Worm (Caenorhabditis elegans) whole organism, L1 larva: ENCODE measurements around the gene nmur-1.
A peak's percentile ranks its signal among the peaks of the same experiment; 100 is the strongest.

Experiments
- C04F5.9 ChIP-seq: sonication (generic microtip); optimal IDR thresholded peaks from 2 replicates; lab custom pipeline; 2016; ENCODE audit warnings: missing genetic modification characterization, missing compliant biosample characterization
- C16A3.4 ChIP-seq: fragments of 150-350 bp; optimal IDR thresholded peaks from 2 replicates; lab custom pipeline; 2014; ENCODE audit warnings: missing biosample characterization, missing genetic modification characterization
- F16B12.6 ChIP-seq: fragments of 150-350 bp; optimal IDR thresholded peaks from 2 replicates; lab custom pipeline; 2014; ENCODE audit warnings: missing biosample characterization, missing genetic modification characterization
- ceh-90 ChIP-seq: sonication (generic microtip); optimal IDR thresholded peaks from 2 replicates; lab custom pipeline; 2016; ENCODE audit warnings: missing genetic modification characterization, missing compliant biosample characterization
- ces-1 ChIP-seq: fragments of 150-350 bp; optimal IDR thresholded peaks from 2 replicates; lab custom pipeline; 2014; ENCODE audit warnings: missing biosample characterization, missing genetic modification reagents, missing genetic modification characterization
- dpl-1 ChIP-seq, 3 experiments: fragments of 150-350 bp in 2 of 3; sonication (generic microtip) in 1 of 3; optimal IDR thresholded peaks; 2 replicates each; lab custom pipeline; 2014 to 2017; ENCODE audit warnings: missing biosample characterization in 3 of 3, missing genetic modification characterization in 3 of 3, missing genetic modification reagents in 3 of 3
- egl-13 ChIP-seq: sonication (generic microtip); optimal IDR thresholded peaks from 2 replicates; lab custom pipeline; 2016; ENCODE audit warnings: missing genotype, missing genetic modification reagents, missing genetic modification characterization, missing compliant biosample characterization
- elt-2 ChIP-seq: sonication (generic microtip); optimal IDR thresholded peaks from 2 replicates; lab custom pipeline; 2016; ENCODE audit warnings: missing genetic modification characterization, mild to moderate bottlenecking, inconsistent platforms, missing compliant biosample characterization, missing genetic modification reagents
- fkh-10 ChIP-seq: sonication (generic microtip); optimal IDR thresholded peaks from 2 replicates; lab custom pipeline; 2017; ENCODE audit warnings: missing biosample characterization, missing genetic modification reagents, missing genetic modification characterization
- fkh-8 ChIP-seq: sonication (generic microtip); optimal IDR thresholded peaks from 2 replicates; lab custom pipeline; 2016; ENCODE audit warnings: mild to moderate bottlenecking, missing genetic modification characterization, missing compliant biosample characterization
- fos-1 ChIP-seq: fragments of 150-350 bp; optimal IDR thresholded peaks from 2 replicates; lab custom pipeline; 2014; ENCODE audit warnings: missing biosample characterization, missing genetic modification characterization
- hlh-4 ChIP-seq: sonication (generic microtip); optimal IDR thresholded peaks from 2 replicates; lab custom pipeline; 2016; ENCODE audit warnings: mild to moderate bottlenecking, missing genetic modification characterization, missing compliant biosample characterization
- irx-1 ChIP-seq: sonication (generic microtip); optimal IDR thresholded peaks from 2 replicates; lab custom pipeline; 2016; ENCODE audit warnings: missing genetic modification characterization, missing compliant biosample characterization
- lin-14 ChIP-seq: fragments of 200-800 bp; sonication (Bioruptor generic); optimal IDR thresholded peaks from 2 replicates; lab custom pipeline; 2018; ENCODE audit warnings: mild to moderate bottlenecking, missing genetic modification characterization, moderate library complexity, missing compliant biosample characterization
- lin-15B ChIP-seq: fragments of 150-350 bp; sonication (generic microtip); optimal IDR thresholded peaks from 3 replicates; lab custom pipeline; 2014; ENCODE audit warnings: missing biosample characterization, missing genetic modification characterization
- lin-35 ChIP-seq, 2 experiments: fragments of 150-350 bp; optimal IDR thresholded peaks; 2 replicates each; lab custom pipeline; 2014; ENCODE audit warnings: missing biosample characterization in 2 of 2, missing genetic modification characterization in 2 of 2, missing genetic modification reagents in 2 of 2
- mab-9 ChIP-seq: fragments of 200-800 bp; sonication (Bioruptor generic); IDR thresholded peaks from 2 replicates; pipeline ENCODE4 v1.3.6; 2022; ENCODE audit warnings: missing genetic modification reagents, missing genetic modification characterization, missing compliant biosample characterization
- mdl-1 ChIP-seq, 2 experiments: fragments of 150-350 bp; optimal IDR thresholded peaks; 2 replicates each; lab custom pipeline; 2014 to 2017; ENCODE audit warnings: missing biosample characterization in 2 of 2, missing genetic modification characterization in 2 of 2, inconsistent platforms in 1 of 2
- mef-2 ChIP-seq: fragments of 150-350 bp; optimal IDR thresholded peaks from 2 replicates; lab custom pipeline; 2014; ENCODE audit warnings: missing biosample characterization, missing genetic modification characterization
- nhr-11 ChIP-seq: fragments of 150-350 bp; optimal IDR thresholded peaks from 2 replicates; lab custom pipeline; 2014; ENCODE audit warnings: missing biosample characterization, missing genetic modification characterization
- nhr-19 ChIP-seq: fragments of 200-800 bp; sonication (Bioruptor generic); conservative IDR thresholded peaks from 2 replicates; pipeline ENCODE4 v1.3.6; 2022; ENCODE audit warnings: missing genetic modification characterization, missing compliant biosample characterization
- nhr-47 ChIP-seq: sonication (generic microtip); optimal IDR thresholded peaks from 2 replicates; lab custom pipeline; 2016; ENCODE audit warnings: mild to moderate bottlenecking, missing genetic modification characterization, moderate library complexity, missing compliant biosample characterization
- nhr-85 ChIP-seq: sonication (generic microtip); peaks from one replicate; lab custom pipeline; 2016; ENCODE audit warnings: missing genetic modification characterization, inconsistent platforms, missing compliant biosample characterization
- pag-3 ChIP-seq: sonication (generic microtip); optimal IDR thresholded peaks from 2 replicates; lab custom pipeline; 2017; ENCODE audit warnings: missing genetic modification characterization, mild to moderate bottlenecking, missing compliant biosample characterization, antibody characterized with exemption, borderline replicate concordance; ENCODE audit not compliant: insufficient read depth
- pax-3 ChIP-seq: fragments of 200-800 bp; sonication (Bioruptor generic); optimal IDR thresholded peaks from 2 replicates; lab custom pipeline; 2018; ENCODE audit warnings: mild to moderate bottlenecking, missing genetic modification characterization, moderate library complexity, missing compliant biosample characterization
- rnt-1 ChIP-seq: sonication (generic microtip); optimal IDR thresholded peaks from 2 replicates; lab custom pipeline; 2016; ENCODE audit warnings: mild to moderate bottlenecking, missing genetic modification characterization, moderate library complexity, missing compliant biosample characterization
- skn-1 ChIP-seq: fragments of 150-350 bp; optimal IDR thresholded peaks from 2 replicates; lab custom pipeline; 2014; ENCODE audit warnings: missing biosample characterization, missing genetic modification characterization
- snpc-4 ChIP-seq: fragments of 150-350 bp; optimal IDR thresholded peaks from 2 replicates; lab custom pipeline; 2014; ENCODE audit warnings: missing biosample characterization, missing genetic modification characterization
- sptf-1 ChIP-seq: fragments of 150-350 bp; optimal IDR thresholded peaks from 2 replicates; lab custom pipeline; 2014; ENCODE audit warnings: missing biosample characterization, missing genetic modification characterization
- sup-37 ChIP-seq: fragments of 200-800 bp; sonication (Bioruptor generic); optimal IDR thresholded peaks from 2 replicates; lab custom pipeline; 2018; ENCODE audit warnings: mild to moderate bottlenecking, missing genetic modification characterization, missing compliant biosample characterization
- swsn-7 ChIP-seq: sonication (generic microtip); optimal IDR thresholded peaks from 2 replicates; lab custom pipeline; 2016; ENCODE audit warnings: missing genetic modification characterization, missing compliant biosample characterization
- tlp-1 ChIP-seq: fragments of 150-350 bp; optimal IDR thresholded peaks from 2 replicates; lab custom pipeline; 2014; ENCODE audit warnings: missing biosample characterization, missing genetic modification characterization
- unc-130 ChIP-seq: fragments of 150-350 bp; optimal IDR thresholded peaks from 2 replicates; lab custom pipeline; 2017; ENCODE audit warnings: missing biosample characterization, missing genetic modification characterization, inconsistent platforms
- unc-30 ChIP-seq: sonication (generic microtip); optimal IDR thresholded peaks from 2 replicates; lab custom pipeline; 2017; ENCODE audit warnings: missing biosample characterization, missing genetic modification characterization
- unc-62 ChIP-seq: fragments of 150-350 bp; optimal IDR thresholded peaks from 2 replicates; lab custom pipeline; 2014; ENCODE audit warnings: missing biosample characterization, missing genetic modification reagents, missing genetic modification characterization
- unc-98 ChIP-seq: fragments of 200-800 bp; sonication (Bioruptor generic); IDR thresholded peaks from 2 replicates; pipeline ENCODE4 v1.3.6; 2022; ENCODE audit warnings: missing genetic modification characterization, missing compliant biosample characterization
- zag-1 ChIP-seq: fragments of 150-350 bp; optimal IDR thresholded peaks from 2 replicates; lab custom pipeline; 2014; ENCODE audit warnings: missing biosample characterization, missing genetic modification characterization
- zip-4 ChIP-seq: fragments of 200-800 bp; sonication (Bioruptor generic); optimal IDR thresholded peaks from 2 replicates; lab custom pipeline; 2018; ENCODE audit warnings: mild to moderate bottlenecking, missing genetic modification characterization, moderate library complexity, missing compliant biosample characterization
- ztf-11 ChIP-seq, 2 experiments: sonication (generic microtip); optimal IDR thresholded peaks; 2 replicates each; lab custom pipeline; 2016 to 2017; ENCODE audit warnings: missing genetic modification characterization in 2 of 2, missing biosample characterization in 1 of 2, missing compliant biosample characterization in 1 of 2
- ztf-4 ChIP-seq: fragments of 150-350 bp; optimal IDR thresholded peaks from 2 replicates; lab custom pipeline; 2014; ENCODE audit warnings: missing biosample characterization, missing genetic modification characterization

nmur-1 gene

ce11 chrX:9010418-9010817 lies 29.6 kb downstream of the nmur-1 start, which contains the start of gene C24A3.9:
TSS of gene C24A3.9 (minus strand) at chrX:9010518.
- TF ChIP-seq nhr-47 (tag; lab: Kevin White, UChicago) = no peak
- no peak for TF ChIP-seq skn-1 (tag; lab: Kevin White, UChicago)
- no peak for TF ChIP-seq lin-35 (GFP tag; optimal IDR thresholded peaks at IDR 0.05; lab: Kevin White, UChicago)
- no peak for TF ChIP-seq F16B12.6
- no peak for TF ChIP-seq unc-130 (tag; lab: Kevin White, UChicago)
- TF ChIP-seq unc-62 (GFP tag; lab: Kevin White, UChicago) = no peak
- no peak for TF ChIP-seq zip-4 (GFP tag; lab: Kevin White, UChicago)
- TF ChIP-seq zag-1 (tag; lab: Kevin White, UChicago) = no peak
- no peak for TF ChIP-seq nhr-19 (GFP tag; lab: Robert Waterston, UW)
- TF ChIP-seq nhr-85 (tag; lab: Kevin White, UChicago) = no peak
- TF ChIP-seq mab-9 = no peak
- TF ChIP-seq snpc-4 (tag; lab: Kevin White, UChicago) = no peak
- TF ChIP-seq, all 84 proteins: peak for 0

DNA sequence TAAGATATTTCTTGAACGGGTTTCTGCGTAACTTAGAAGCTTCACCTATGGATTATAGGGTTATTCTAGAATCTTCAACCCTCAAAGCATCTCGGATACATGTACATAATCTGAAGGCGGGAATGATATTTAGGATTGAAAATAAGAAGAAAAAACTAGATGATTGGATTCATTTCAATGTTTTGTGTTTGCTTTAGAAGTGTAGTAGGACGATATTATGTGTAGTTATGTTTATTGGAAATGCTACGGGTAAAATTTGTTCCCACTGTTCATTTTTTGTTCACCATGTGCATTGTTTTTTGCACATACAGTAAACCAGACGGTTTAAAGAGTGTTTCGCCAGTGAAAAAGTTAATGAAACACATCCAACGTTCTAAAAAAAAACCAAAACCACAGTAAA lies 30.7 kb downstream of the nmur-1 start:
- TF ChIP-seq unc-30 (tag; lab: Kevin White, UChicago) = no peak
- no peak for TF ChIP-seq elt-2 (tag; lab: Kevin White, UChicago)
- TF ChIP-seq sptf-1 (tag; lab: Kevin White, UChicago) = no peak
- TF ChIP-seq skn-1 (tag; lab: Kevin White, UChicago) = no peak
- TF ChIP-seq ztf-4 (tag; lab: Kevin White, UChicago) = no peak
- no peak for TF ChIP-seq fos-1 (tag; lab: Kevin White, UChicago)
- TF ChIP-seq C04F5.9 (tag; lab: Kevin White, UChicago) = no peak
- TF ChIP-seq ces-1 = no peak
- no peak for TF ChIP-seq mef-2 (tag; lab: Kevin White, UChicago)
- no peak for TF ChIP-seq sup-37 (GFP tag; lab: Kevin White, UChicago)
- TF ChIP-seq pag-3 (tag; lab: Kevin White, UChicago) = no peak
- TF ChIP-seq swsn-7 (tag; lab: Kevin White, UChicago) = no peak
- no peak for TF ChIP-seq nhr-11 (tag; lab: Kevin White, UChicago)
- TF ChIP-seq irx-1 (tag; lab: Kevin White, UChicago) = no peak

ce11 chrX:9014451-9014850 lies 33.7 kb downstream of the nmur-1 start:
- TF ChIP-seq ceh-90 (tag; lab: Kevin White, UChicago) (no peak), dpl-1 (GFP tag; optimal IDR thresholded peaks at IDR 0.05; lab: Kevin White, UChicago) (no peak), lin-35 (GFP tag; optimal IDR thresholded peaks at IDR 0.05; lab: Kevin White, UChicago) (no peak), lin-15B (tag; lab: Kevin White, UChicago) (no peak), tlp-1 (tag; lab: Kevin White, UChicago) (no peak), fkh-8 (tag; lab: Kevin White, UChicago) (no peak), lin-14 (GFP tag; lab: Kevin White, UChicago) (peak; percentile 13), hlh-4 (no peak), fkh-10 (GFP tag; lab: Kevin White, UChicago) (peak; percentile 54), ztf-11 (tag; optimal IDR thresholded peaks at IDR 0.05; lab: Kevin White, UChicago) (no peak), C16A3.4 (tag; lab: Kevin White, UChicago) (no peak), rnt-1 (tag; lab: Kevin White, UChicago) (no peak), egl-13 (tag; lab: Kevin White, UChicago) (no peak), irx-1 (tag; lab: Kevin White, UChicago) (no peak), unc-98 (no peak)

- TF ChIP-seq pax-3 (tag; lab: Kevin White, UChicago) (no peak), mdl-1 (tag; optimal IDR thresholded peaks at IDR 0.05; lab: Kevin White, UChicago) (no peak), fkh-10 (GFP tag; lab: Kevin White, UChicago) (no peak)
- TF ChIP-seq, all 84 proteins: peak for 0
Measured at ce11 chrX:9015420-9015819, 34.6 kb downstream of the nmur-1 start, which contains the start of gene T25B6.4. TSS of gene T25B6.4 (plus strand) at chrX:9015720.
